Worm (Caenorhabditis elegans) whole organism, L1 larva: ENCODE data around the gene Y39A3CL.3.
A peak's percentile ranks its signal among the peaks of the same experiment; 100 is the strongest.

Experiments
- C04F5.9 ChIP-seq: sonication (generic microtip); optimal IDR thresholded peaks from 2 replicates; lab custom pipeline; 2016; ENCODE audit warnings: missing genetic modification characterization, missing compliant biosample characterization
- C16A3.4 ChIP-seq: fragments of 150-350 bp; optimal IDR thresholded peaks from 2 replicates; lab custom pipeline; 2014; ENCODE audit warnings: missing biosample characterization, missing genetic modification characterization
- F16B12.6 ChIP-seq: fragments of 150-350 bp; optimal IDR thresholded peaks from 2 replicates; lab custom pipeline; 2014; ENCODE audit warnings: missing biosample characterization, missing genetic modification characterization
- aly-2 ChIP-seq: fragments of 150-350 bp; optimal IDR thresholded peaks from 2 replicates; lab custom pipeline; 2014; ENCODE audit warnings: missing biosample characterization, missing genetic modification characterization
- ama-1 ChIP-seq: fragments of 150-350 bp; optimal IDR thresholded peaks from 2 replicates; lab custom pipeline; 2014
- ceh-8 ChIP-seq: fragments of 200-800 bp; sonication (Bioruptor generic); optimal IDR thresholded peaks from 2 replicates; lab custom pipeline; 2018; ENCODE audit warnings: mild to moderate bottlenecking, missing genetic modification characterization, moderate library complexity, missing compliant biosample characterization
- ceh-82 ChIP-seq, 3 experiments: fragments of 150-350 bp in 1 of 3; sonication (generic microtip) in 2 of 3; optimal IDR thresholded peaks; 2 replicates each; lab custom pipeline; 2014 to 2017; ENCODE audit warnings: missing biosample characterization in 3 of 3, missing genetic modification characterization in 3 of 3
- ceh-88 ChIP-seq: fragments of 200-800 bp; sonication (Bioruptor generic); IDR thresholded peaks from 2 replicates; pipeline ENCODE4 v1.3.6; 2022; ENCODE audit warnings: missing genetic modification characterization, missing compliant biosample characterization
- dpl-1 ChIP-seq, 3 experiments: fragments of 150-350 bp in 2 of 3; sonication (generic microtip) in 1 of 3; optimal IDR thresholded peaks; 2 replicates each; lab custom pipeline; 2014 to 2017; ENCODE audit warnings: missing biosample characterization in 3 of 3, missing genetic modification characterization in 3 of 3, missing genetic modification reagents in 3 of 3
- dsc-1 ChIP-seq: sonication (generic microtip); optimal IDR thresholded peaks from 2 replicates; lab custom pipeline; 2016; ENCODE audit warnings: mild to moderate bottlenecking, missing genetic modification characterization, missing compliant biosample characterization
- efl-1 ChIP-seq, 4 experiments: fragments of 150-350 bp; optimal IDR thresholded peaks in 3 of 4; peaks in 1 of 4; 1 replicate in 1 of 4; 2 replicates in 3 of 4; lab custom pipeline; 2014; ENCODE audit warnings: missing biosample characterization in 2 of 4, missing genetic modification characterization in 2 of 4, missing genetic modification reagents in 2 of 4
- egl-13 ChIP-seq: sonication (generic microtip); optimal IDR thresholded peaks from 2 replicates; lab custom pipeline; 2016; ENCODE audit warnings: missing genotype, missing genetic modification reagents, missing genetic modification characterization, missing compliant biosample characterization
- fkh-10 ChIP-seq: sonication (generic microtip); optimal IDR thresholded peaks from 2 replicates; lab custom pipeline; 2017; ENCODE audit warnings: missing biosample characterization, missing genetic modification reagents, missing genetic modification characterization
- fkh-4 ChIP-seq: sonication (generic microtip); optimal IDR thresholded peaks from 2 replicates; lab custom pipeline; 2016; ENCODE audit warnings: missing compliant biosample characterization, missing genetic modification characterization, borderline replicate concordance
- fkh-8 ChIP-seq: sonication (generic microtip); optimal IDR thresholded peaks from 2 replicates; lab custom pipeline; 2016; ENCODE audit warnings: mild to moderate bottlenecking, missing genetic modification characterization, missing compliant biosample characterization
- grh-1 ChIP-seq: fragments of 200-800 bp; sonication (Bioruptor generic); IDR thresholded peaks from 2 replicates; pipeline ENCODE4 v1.3.6; 2022; ENCODE audit warnings: missing genetic modification reagents, missing genetic modification characterization, missing compliant biosample characterization
- hpl-2 ChIP-seq: fragments of 150-350 bp; optimal IDR thresholded peaks from 2 replicates; lab custom pipeline; 2014; ENCODE audit warnings: missing biosample characterization, missing genetic modification reagents, missing genetic modification characterization
- isw-1 ChIP-seq: fragments of 200-800 bp; sonication (Bioruptor generic); IDR thresholded peaks from 2 replicates; pipeline ENCODE4 v1.3.6; 2022; ENCODE audit warnings: missing genetic modification characterization, missing compliant biosample characterization
- jun-1 ChIP-seq: fragments of 150-350 bp; optimal IDR thresholded peaks from 2 replicates; lab custom pipeline; 2014; ENCODE audit warnings: missing biosample characterization, missing genetic modification reagents, missing genetic modification characterization
- lin-13 ChIP-seq: fragments of 150-350 bp; optimal IDR thresholded peaks from 2 replicates; lab custom pipeline; 2014; ENCODE audit warnings: missing biosample characterization, missing genetic modification reagents, missing genetic modification characterization
- lin-14 ChIP-seq: fragments of 200-800 bp; sonication (Bioruptor generic); optimal IDR thresholded peaks from 2 replicates; lab custom pipeline; 2018; ENCODE audit warnings: mild to moderate bottlenecking, missing genetic modification characterization, moderate library complexity, missing compliant biosample characterization
- lin-15B ChIP-seq: fragments of 150-350 bp; sonication (generic microtip); optimal IDR thresholded peaks from 3 replicates; lab custom pipeline; 2014; ENCODE audit warnings: missing biosample characterization, missing genetic modification characterization
- lin-35 ChIP-seq, 2 experiments: fragments of 150-350 bp; optimal IDR thresholded peaks; 2 replicates each; lab custom pipeline; 2014; ENCODE audit warnings: missing biosample characterization in 2 of 2, missing genetic modification characterization in 2 of 2, missing genetic modification reagents in 2 of 2
- lsy-2 ChIP-seq, 2 experiments: fragments of 150-350 bp; optimal IDR thresholded peaks; 2 replicates each; lab custom pipeline; 2014; ENCODE audit warnings: missing biosample characterization in 2 of 2, missing genetic modification characterization in 2 of 2
- nhr-19 ChIP-seq: fragments of 200-800 bp; sonication (Bioruptor generic); conservative IDR thresholded peaks from 2 replicates; pipeline ENCODE4 v1.3.6; 2022; ENCODE audit warnings: missing genetic modification characterization, missing compliant biosample characterization
- nhr-47 ChIP-seq: sonication (generic microtip); optimal IDR thresholded peaks from 2 replicates; lab custom pipeline; 2016; ENCODE audit warnings: mild to moderate bottlenecking, missing genetic modification characterization, moderate library complexity, missing compliant biosample characterization
- nhr-71 ChIP-seq: sonication (generic microtip); optimal IDR thresholded peaks from 2 replicates; lab custom pipeline; 2016; ENCODE audit warnings: mild to moderate bottlenecking, missing genetic modification characterization, moderate library complexity, missing compliant biosample characterization
- nhr-85 ChIP-seq: sonication (generic microtip); peaks from one replicate; lab custom pipeline; 2016; ENCODE audit warnings: missing genetic modification characterization, inconsistent platforms, missing compliant biosample characterization
- pax-3 ChIP-seq: fragments of 200-800 bp; sonication (Bioruptor generic); optimal IDR thresholded peaks from 2 replicates; lab custom pipeline; 2018; ENCODE audit warnings: mild to moderate bottlenecking, missing genetic modification characterization, moderate library complexity, missing compliant biosample characterization
- pqm-1 ChIP-seq: sonication (generic microtip); optimal IDR thresholded peaks from 3 replicates; lab custom pipeline; 2017; ENCODE audit warnings: missing biosample characterization, missing genetic modification characterization
- skn-1 ChIP-seq: fragments of 150-350 bp; optimal IDR thresholded peaks from 2 replicates; lab custom pipeline; 2014; ENCODE audit warnings: missing biosample characterization, missing genetic modification characterization
- snpc-4 ChIP-seq: fragments of 150-350 bp; optimal IDR thresholded peaks from 2 replicates; lab custom pipeline; 2014; ENCODE audit warnings: missing biosample characterization, missing genetic modification characterization
- snu-23 ChIP-seq: sonication (generic microtip); optimal IDR thresholded peaks from 2 replicates; lab custom pipeline; 2016; ENCODE audit warnings: missing genetic modification characterization, missing compliant biosample characterization
- swsn-7 ChIP-seq: sonication (generic microtip); optimal IDR thresholded peaks from 2 replicates; lab custom pipeline; 2016; ENCODE audit warnings: missing genetic modification characterization, missing compliant biosample characterization
- tbx-2 ChIP-seq: sonication (generic microtip); optimal IDR thresholded peaks from 2 replicates; lab custom pipeline; 2016; ENCODE audit warnings: missing genetic modification characterization, missing compliant biosample characterization
- unc-130 ChIP-seq: fragments of 150-350 bp; optimal IDR thresholded peaks from 2 replicates; lab custom pipeline; 2017; ENCODE audit warnings: missing biosample characterization, missing genetic modification characterization, inconsistent platforms
- unc-30 ChIP-seq: sonication (generic microtip); optimal IDR thresholded peaks from 2 replicates; lab custom pipeline; 2017; ENCODE audit warnings: missing biosample characterization, missing genetic modification characterization
- unc-86 ChIP-seq: sonication (generic microtip); optimal IDR thresholded peaks from 2 replicates; lab custom pipeline; 2016; ENCODE audit warnings: missing genetic modification characterization, missing compliant biosample characterization
- xbp-1 ChIP-seq: sonication (generic microtip); optimal IDR thresholded peaks from 2 replicates; lab custom pipeline; 2016; ENCODE audit warnings: missing genetic modification characterization, missing compliant biosample characterization
- zag-1 ChIP-seq: fragments of 150-350 bp; optimal IDR thresholded peaks from 2 replicates; lab custom pipeline; 2014; ENCODE audit warnings: missing biosample characterization, missing genetic modification characterization
- ztf-11 ChIP-seq, 2 experiments: sonication (generic microtip); optimal IDR thresholded peaks; 2 replicates each; lab custom pipeline; 2016 to 2017; ENCODE audit warnings: missing genetic modification characterization in 2 of 2, missing biosample characterization in 1 of 2, missing compliant biosample characterization in 1 of 2
- ztf-4 ChIP-seq: fragments of 150-350 bp; optimal IDR thresholded peaks from 2 replicates; lab custom pipeline; 2014; ENCODE audit warnings: missing biosample characterization, missing genetic modification characterization

Y39A3CL.3 gene

ce11 chrIII:1785776-1786175 is 8.2 kb downstream of the Y39A3CL.3 start:
- TF ChIP-seq ztf-11 (tag; optimal IDR thresholded peaks at IDR 0.05; lab: Kevin White, UChicago) = no peak
- TF ChIP-seq dsc-1 (tag; lab: Kevin White, UChicago) = peak; percentile 19
- TF ChIP-seq snu-23 (GFP tag; lab: Kevin White, UChicago) = peak; percentile 48
- TF ChIP-seq lin-35 (GFP tag; optimal IDR thresholded peaks at IDR 0.05; lab: Kevin White, UChicago) = peak in 1 of 2 experiments; percentile 52
- no peak for TF ChIP-seq aly-2 (tag; lab: Kevin White, UChicago)
- peak; percentile 66 for TF ChIP-seq nhr-47
- peak; percentile 65 for TF ChIP-seq ceh-8
- TF ChIP-seq skn-1 = peak; percentile 24
- peak; percentile 2 for TF ChIP-seq nhr-85 (tag; lab: Kevin White, UChicago)
- peak; percentile 8 for TF ChIP-seq egl-13 (tag; lab: Kevin White, UChicago)
- no peak for TF ChIP-seq jun-1 (tag; lab: Kevin White, UChicago)
- peak; percentile 4 for TF ChIP-seq zag-1 (tag; lab: Kevin White, UChicago)
- TF ChIP-seq xbp-1 (tag; lab: Kevin White, UChicago) = peak; percentile 7
- TF ChIP-seq lsy-2 (tag; optimal IDR thresholded peaks at IDR 0.05; lab: Kevin White, UChicago) = peak; percentile 52 to 62
- peak; percentile 40 for TF ChIP-seq isw-1 (GFP tag; lab: Robert Waterston, UW)
- TF ChIP-seq grh-1 (GFP tag; lab: Robert Waterston, UW) = no peak
- TF ChIP-seq pax-3 = no peak
- peak; percentile 55 for TF ChIP-seq nhr-71
- peak; percentile 53 for TF ChIP-seq fkh-10 (GFP tag; lab: Kevin White, UChicago)
- TF ChIP-seq efl-1 (optimal IDR thresholded peaks at IDR 0.05; lab: Kevin White, UChicago) = peak; percentile 42 to 57
- peak in 1 of 2 experiments; percentile 5 for TF ChIP-seq efl-1 (GFP tag; optimal IDR thresholded peaks at IDR 0.05 in 1 of 2; lab: Kevin White, UChicago)
- peak; percentile 51 for TF ChIP-seq swsn-7 (tag; lab: Kevin White, UChicago)
- TF ChIP-seq F16B12.6 (tag; lab: Kevin White, UChicago) = peak; percentile 26
- TF ChIP-seq hpl-2 (GFP tag; lab: Kevin White, UChicago) = no peak
- TF ChIP-seq nhr-19 (GFP tag; lab: Robert Waterston, UW) = peak; percentile 34
- peak; percentile 11 for TF ChIP-seq lin-15B
- TF ChIP-seq fkh-8 (tag; lab: Kevin White, UChicago) = peak; percentile 82
- peak in 1 of 3 experiments; percentile 29 for TF ChIP-seq dpl-1 (GFP tag; optimal IDR thresholded peaks at IDR 0.05; lab: Kevin White, UChicago)
- TF ChIP-seq lin-14 (GFP tag; lab: Kevin White, UChicago) = peak; percentile 86
- peak; percentile 34 for TF ChIP-seq tbx-2 (tag; lab: Kevin White, UChicago)
- peak in 2 of 3 experiments; percentile 47 to 91 for TF ChIP-seq ceh-82 (tag; optimal IDR thresholded peaks at IDR 0.05; lab: Kevin White, UChicago)
- peak; percentile 76 for TF ChIP-seq unc-86 (tag; lab: Kevin White, UChicago)
- TF ChIP-seq lin-13 = peak; percentile 27
- TF ChIP-seq ama-1 (lab: Kevin White, UChicago) = no peak

- TF ChIP-seq lin-15B = no peak
- TF ChIP-seq nhr-71 = no peak
- no peak for TF ChIP-seq C16A3.4 (tag; lab: Kevin White, UChicago)
- no peak for TF ChIP-seq unc-130
- TF ChIP-seq ceh-88 (GFP tag; lab: Robert Waterston, UW) = no peak
- no peak for TF ChIP-seq C04F5.9
- no peak for TF ChIP-seq fkh-4 (tag; lab: Kevin White, UChicago)
- TF ChIP-seq snpc-4 = no peak
- TF ChIP-seq pqm-1 (tag; lab: Kevin White, UChicago) = no peak
- no peak for TF ChIP-seq ztf-4
- no peak for TF ChIP-seq unc-30 (tag; lab: Kevin White, UChicago)
- no peak for TF ChIP-seq lin-14 (GFP tag; lab: Kevin White, UChicago)
Measured at ce11 chrIII:1788033-1788432, 10.4 kb downstream of the Y39A3CL.3 start, which contains the start of gene rimb-1. Gene rimb-1 (plus strand): TSS chrIII:1788333.
